Fruit fly (Drosophila melanogaster) whole organism, embryonic: ENCODE measurements around the gene CG42324.

Experiments
- Asciz ChIP-seq: fragments of 200-800 bp; sonication (Bioruptor generic); optimal IDR thresholded peaks from 2 replicates; lab custom pipeline; 2017; ENCODE audit warnings: missing biosample characterization, mild to moderate bottlenecking, missing genetic modification characterization, missing genetic modification reagents
- CG10267 ChIP-seq: fragments of 200-800 bp; sonication (Bioruptor generic); optimal IDR thresholded peaks from 2 replicates; lab custom pipeline; 2018; ENCODE audit warnings: missing biosample characterization, mild to moderate bottlenecking, missing genetic modification characterization, moderate library complexity
- CG10366 ChIP-seq: fragments of 200-800 bp; sonication (Bioruptor generic); IDR thresholded peaks from 2 replicates; pipeline ENCODE4 v1.3.6; 2022; ENCODE audit warnings: missing biosample characterization, missing genetic modification characterization
- CG10979 ChIP-seq: fragments of 200-800 bp; sonication (Bioruptor generic); optimal IDR thresholded peaks from 2 replicates; lab custom pipeline; 2018; ENCODE audit warnings: missing biosample characterization, mild to moderate bottlenecking, missing genetic modification characterization, moderate library complexity
- CG11093 ChIP-seq: fragments of 200-800 bp; sonication (Bioruptor generic); IDR thresholded peaks from 3 replicates; pipeline ENCODE4 v1.3.6; 2022; ENCODE audit warnings: missing biosample characterization, missing genetic modification characterization
- CG1529 ChIP-seq: fragments of 200-800 bp; sonication (Bioruptor generic); optimal IDR thresholded peaks from 3 replicates; lab custom pipeline; 2018; ENCODE audit warnings: missing biosample characterization, missing genetic modification characterization
- CG16813 ChIP-seq: fragments of 200-800 bp; sonication (Bioruptor generic); IDR thresholded peaks from 3 replicates; pipeline ENCODE4 v1.3.6; 2022; ENCODE audit warnings: missing biosample characterization, missing genetic modification characterization; ENCODE audit not compliant: partially characterized antibody
- CG2120 ChIP-seq: fragments of 200-800 bp; sonication (Bioruptor generic); optimal IDR thresholded peaks from 3 replicates; lab custom pipeline; 2016; ENCODE audit warnings: missing biosample characterization, missing genetic modification characterization
- CG31365 ChIP-seq: fragments of 200-800 bp; sonication (Bioruptor generic); optimal IDR thresholded peaks from 2 replicates; lab custom pipeline; 2018; ENCODE audit warnings: missing biosample characterization, mild to moderate bottlenecking, missing genetic modification characterization
- CG3163 ChIP-seq: fragments of 200-800 bp; sonication (Bioruptor generic); optimal IDR thresholded peaks from 3 replicates; lab custom pipeline; 2016; ENCODE audit warnings: missing biosample characterization, missing genetic modification characterization
- CG34422 ChIP-seq: fragments of 200-800 bp; sonication (Bioruptor generic); IDR thresholded peaks from 3 replicates; pipeline ENCODE4 v1.3.6; 2022; ENCODE audit warnings: missing biosample characterization, missing genetic modification characterization
- CG3995 ChIP-seq: fragments of 200-800 bp; sonication (Bioruptor generic); optimal IDR thresholded peaks from 3 replicates; lab custom pipeline; 2016; ENCODE audit warnings: missing biosample characterization, missing genetic modification characterization
- CG5180 ChIP-seq: fragments of 200-800 bp; sonication (Bioruptor generic); optimal IDR thresholded peaks from 3 replicates; lab custom pipeline; 2017; ENCODE audit warnings: missing biosample characterization, missing genetic modification characterization, mild to moderate bottlenecking, moderate library complexity, missing genetic modification reagents
- CG7372 ChIP-seq: fragments of 200-800 bp; sonication (Bioruptor generic); IDR thresholded peaks from 2 replicates; pipeline ENCODE4 v1.3.6; 2022; ENCODE audit warnings: missing biosample characterization, missing genetic modification characterization
- CG8290 ChIP-seq, 3 experiments: fragments of 200-800 bp; sonication (Bioruptor generic); optimal IDR thresholded peaks; 2 replicates each; lab custom pipeline; 2016 to 2019; ENCODE audit warnings: missing biosample characterization in 3 of 3, missing genetic modification characterization in 3 of 3, mild to moderate bottlenecking in 2 of 3, moderate library complexity in 1 of 3
- CG8388 ChIP-seq: fragments of 200-800 bp; sonication (Bioruptor generic); optimal IDR thresholded peaks from 2 replicates; lab custom pipeline; 2019; ENCODE audit warnings: missing biosample characterization, mild to moderate bottlenecking, missing genetic modification characterization, moderate library complexity
- Chrac-16 ChIP-seq: fragments of 200-800 bp; sonication (Bioruptor generic); optimal IDR thresholded peaks from 3 replicates; lab custom pipeline; 2016; ENCODE audit warnings: missing biosample characterization, missing genetic modification characterization
- CkIIα-i1 ChIP-seq: fragments of 200-800 bp; sonication (Bioruptor generic); IDR thresholded peaks from 2 replicates; pipeline ENCODE4 v1.3.6; 2022; ENCODE audit warnings: missing biosample characterization, missing genetic modification characterization
- CrebB ChIP-seq: fragments of 200-800 bp; sonication (Bioruptor generic); optimal IDR thresholded peaks from 3 replicates; lab custom pipeline; 2018; ENCODE audit warnings: missing biosample characterization, mild to moderate bottlenecking, missing genetic modification characterization
- Dp ChIP-seq: fragments of 200-800 bp; sonication (Bioruptor generic); optimal IDR thresholded peaks from 2 replicates; lab custom pipeline; 2018; ENCODE audit warnings: missing biosample characterization, mild to moderate bottlenecking, missing genetic modification characterization, moderate library complexity
- H2.0 ChIP-seq: fragments of 200-800 bp; sonication (Bioruptor generic); IDR thresholded peaks from 2 replicates; pipeline ENCODE4 v1.3.6; 2022; ENCODE audit warnings: missing biosample characterization, missing genetic modification characterization
- HLH3B ChIP-seq: fragments of 200-800 bp; sonication (Bioruptor generic); IDR thresholded peaks from 2 replicates; pipeline ENCODE4 v1.3.6; 2022; ENCODE audit warnings: missing biosample characterization, missing genetic modification characterization
- Oaz ChIP-seq: fragments of 200-800 bp; sonication (Bioruptor generic); IDR thresholded peaks from 2 replicates; pipeline ENCODE4 v1.3.6; 2022; ENCODE audit warnings: missing biosample characterization, missing genetic modification characterization
- Sry-β ChIP-seq: fragments of 200-800 bp; sonication (Bioruptor generic); optimal IDR thresholded peaks from 2 replicates; lab custom pipeline; 2018; ENCODE audit warnings: missing biosample characterization, mild to moderate bottlenecking, missing genetic modification characterization, moderate library complexity
- Taf1 ChIP-seq: fragments of 200-800 bp; sonication (Bioruptor generic); IDR thresholded peaks from 2 replicates; pipeline ENCODE4 v1.3.6; 2022; ENCODE audit warnings: missing biosample characterization, missing genetic modification characterization
- Xbp1 ChIP-seq: fragments of 200-800 bp; sonication (Bioruptor generic); optimal IDR thresholded peaks from 3 replicates; lab custom pipeline; 2016; ENCODE audit warnings: missing biosample characterization, mild to moderate bottlenecking, missing genetic modification characterization
- Xrp1 ChIP-seq: fragments of 200-800 bp; sonication (Bioruptor generic); IDR thresholded peaks from 2 replicates; pipeline ENCODE4 v1.3.6; 2022; ENCODE audit warnings: missing biosample characterization, missing genetic modification characterization
- ara ChIP-seq: fragments of 200-800 bp; sonication (Bioruptor generic); IDR thresholded peaks from 2 replicates; pipeline ENCODE4 v1.3.6; 2022; ENCODE audit warnings: missing biosample characterization, missing genetic modification characterization
- caup ChIP-seq: fragments of 200-800 bp; sonication (Bioruptor generic); optimal IDR thresholded peaks from 3 replicates; lab custom pipeline; 2017; ENCODE audit warnings: missing biosample characterization, mild to moderate bottlenecking, missing genetic modification characterization, moderate library complexity; ENCODE audit not compliant: severe bottlenecking
- cg ChIP-seq: fragments of 200-800 bp; sonication (Bioruptor generic); optimal IDR thresholded peaks from 3 replicates; lab custom pipeline; 2019; ENCODE audit warnings: missing biosample characterization, mild to moderate bottlenecking, missing genetic modification characterization, moderate library complexity
- chinmo ChIP-seq: fragments of 200-800 bp; sonication (Bioruptor generic); IDR thresholded peaks from 4 replicates; pipeline ENCODE4 v1.3.6; 2022; ENCODE audit warnings: missing biosample characterization, missing genetic modification characterization; ENCODE audit not compliant: partially characterized antibody
- croc ChIP-seq: fragments of 200-800 bp; sonication (Bioruptor generic); conservative IDR thresholded peaks from 3 replicates; pipeline ENCODE4 v1.3.6; 2022; ENCODE audit warnings: missing biosample characterization, missing genetic modification characterization
- en ChIP-seq: fragments of 200-800 bp; sonication (Bioruptor generic); optimal IDR thresholded peaks from 2 replicates; lab custom pipeline; 2016; ENCODE audit warnings: missing biosample characterization, missing genetic modification characterization
- gem ChIP-seq: fragments of 200-800 bp; sonication (Bioruptor generic); optimal IDR thresholded peaks from 2 replicates; lab custom pipeline; 2019; ENCODE audit warnings: missing biosample characterization, mild to moderate bottlenecking, missing genetic modification characterization, moderate library complexity
- hbn ChIP-seq: fragments of 200-800 bp; sonication (Bioruptor generic); IDR thresholded peaks from 2 replicates; pipeline ENCODE4 v1.3.6; 2022; ENCODE audit warnings: missing biosample characterization, missing genetic modification characterization; ENCODE audit not compliant: partially characterized antibody
- her ChIP-seq: fragments of 200-800 bp; sonication (Bioruptor generic); optimal IDR thresholded peaks from 2 replicates; lab custom pipeline; 2016; ENCODE audit warnings: missing biosample characterization, missing genetic modification characterization
- jing ChIP-seq: fragments of 200-800 bp; sonication (Bioruptor generic); optimal IDR thresholded peaks from 2 replicates; lab custom pipeline; 2018; ENCODE audit warnings: missing biosample characterization, mild to moderate bottlenecking, missing genetic modification characterization
- kay ChIP-seq: fragments of 200-800 bp; sonication (Bioruptor generic); optimal IDR thresholded peaks from 2 replicates; lab custom pipeline; 2016; ENCODE audit warnings: missing biosample characterization, missing genetic modification characterization
- ken ChIP-seq: fragments of 200-800 bp; sonication (Bioruptor generic); IDR thresholded peaks from 3 replicates; pipeline ENCODE4 v1.3.6; 2022; ENCODE audit warnings: missing biosample characterization, missing genetic modification characterization
- nau ChIP-seq: fragments of 200-800 bp; sonication (Bioruptor generic); optimal IDR thresholded peaks from 3 replicates; lab custom pipeline; 2017; ENCODE audit warnings: missing biosample characterization, mild to moderate bottlenecking, missing genetic modification characterization, missing genetic modification reagents
- nmo ChIP-seq: fragments of 200-800 bp; sonication (Bioruptor generic); optimal IDR thresholded peaks from 2 replicates; lab custom pipeline; 2018; ENCODE audit warnings: missing biosample characterization, mild to moderate bottlenecking, missing genetic modification characterization, moderate library complexity
- phol ChIP-seq: fragments of 200-800 bp; sonication (Bioruptor generic); optimal IDR thresholded peaks from 3 replicates; lab custom pipeline; 2018; ENCODE audit warnings: missing biosample characterization, mild to moderate bottlenecking, missing genetic modification characterization, moderate library complexity
- prd ChIP-seq, 3 experiments: fragments of >200 bp in 2 of 3; fragments of 200-800 bp in 1 of 3; sonication (Bioruptor generic) in 1 of 3; optimal IDR thresholded peaks in 2 of 3; IDR thresholded peaks in 1 of 3; 2 replicates in 2 of 3; 3 replicates in 1 of 3; pipeline versions ENCODE4 v1.3.6 to Lab custom; 2017 to 2022; ENCODE audit warnings: missing biosample characterization in 1 of 3, missing genetic modification characterization in 1 of 3
- psq ChIP-seq: fragments of 200-800 bp; sonication (Bioruptor generic); optimal IDR thresholded peaks from 2 replicates; lab custom pipeline; 2017; ENCODE audit warnings: missing biosample characterization, missing genetic modification characterization
- sc ChIP-seq, 3 experiments: fragments of >200 bp in 2 of 3; fragments of 200-800 bp in 1 of 3; sonication (Bioruptor generic) in 1 of 3; optimal IDR thresholded peaks; 2 replicates in 2 of 3; 3 replicates in 1 of 3; lab custom pipeline; 2017; ENCODE audit warnings: mild to moderate bottlenecking in 1 of 3, missing biosample characterization in 1 of 3, missing genetic modification characterization in 1 of 3, missing genetic modification reagents in 1 of 3
- sqz ChIP-seq: fragments of 200-800 bp; sonication (Bioruptor generic); optimal IDR thresholded peaks from 3 replicates; lab custom pipeline; 2018; ENCODE audit warnings: missing biosample characterization, mild to moderate bottlenecking, missing genetic modification characterization
- vfl ChIP-seq: fragments of 200-800 bp; sonication (Bioruptor generic); optimal IDR thresholded peaks from 2 replicates; lab custom pipeline; 2016; ENCODE audit warnings: missing biosample characterization, missing genetic modification characterization

Gene CG42324

dm6 chr3L:3542498-3543322 is 70.5 kb downstream of the CG42324 start (continued):
- no peak for TF ChIP-seq CG5180 (GFP tag; lab: Kevin White, UChicago)
- no peak for TF ChIP-seq sqz
- TF ChIP-seq CG10366 (GFP tag; lab: Robert Waterston, UW), result peak; percentile 25; the same call in 1 of the 2 replicates
- TF ChIP-seq sc (optimal IDR thresholded peaks at IDR 0.05; lab: Kevin White, UChicago), result no peak
- peak; percentile 14 for TF ChIP-seq sc (GFP tag; optimal IDR thresholded peaks at IDR 0.05; lab: Kevin White, UChicago)
- no peak for TF ChIP-seq psq (GFP tag; lab: Kevin White, UChicago)
- peak; percentile 77 for TF ChIP-seq gem (tag; lab: Kevin White, UChicago)
- TF ChIP-seq CG8290 (GFP tag; optimal IDR thresholded peaks at IDR 0.05; lab: Kevin White, UChicago), result no peak
- TF ChIP-seq CG8290 (tag; optimal IDR thresholded peaks at IDR 0.05; lab: Kevin White, UChicago), result peak in 1 of 2 experiments; percentile 24
- no peak for TF ChIP-seq Dp (GFP tag; lab: Kevin White, UChicago)
- no peak for TF ChIP-seq vfl (GFP tag; lab: Kevin White, UChicago)
- no peak for TF ChIP-seq ken (GFP tag; lab: Robert Waterston, UW)
- TF ChIP-seq nau (GFP tag; lab: Kevin White, UChicago), result peak; percentile 18
- TF ChIP-seq jing (GFP tag; lab: Kevin White, UChicago), result no peak
- peak; percentile 57 for TF ChIP-seq CG1529
- no peak for TF ChIP-seq en (GFP tag; lab: Kevin White, UChicago)
- TF ChIP-seq Chrac-16 (GFP tag; lab: Kevin White, UChicago), result peak; percentile 25
- TF ChIP-seq CG10267 (tag; lab: Kevin White, UChicago), result peak; percentile 0
- TF ChIP-seq CG31365 (tag; lab: Kevin White, UChicago), result no peak
- TF ChIP-seq chinmo (GFP tag; lab: Robert Waterston, UW), result peak; percentile 77; the same call in 2 of the 4 replicates
- TF ChIP-seq CG3995 (GFP tag; lab: Kevin White, UChicago), result no peak
- TF ChIP-seq Sry-β (GFP tag; lab: Kevin White, UChicago), result peak; percentile 26
- TF ChIP-seq caup, result no peak
- TF ChIP-seq HLH3B (GFP tag; lab: Robert Waterston, UW), result no peak
- no peak for TF ChIP-seq CG3163
- TF ChIP-seq CG34422 (GFP tag; lab: Robert Waterston, UW), result no peak
- TF ChIP-seq hbn (GFP tag; lab: Robert Waterston, UW), result peak; percentile 43
- no peak for TF ChIP-seq CG16813 (GFP tag; lab: Robert Waterston, UW)
- peak; percentile 44 for TF ChIP-seq CG10979
- TF ChIP-seq kay (GFP tag; lab: Kevin White, UChicago), result peak; percentile 93
- no peak for TF ChIP-seq CkIIα-i1
- TF ChIP-seq her, result no peak
- 0 out of 3 replicates have a peak, but pooled peaks have one; percentile 17 for TF ChIP-seq CG11093
- no peak for TF ChIP-seq Asciz (GFP tag; lab: Kevin White, UChicago)
- TF ChIP-seq ara, result peak; percentile 45
- 0 out of 3 replicates have a peak, but pooled peaks have one; percentile 19 for TF ChIP-seq croc
- TF ChIP-seq Oaz (GFP tag; lab: Robert Waterston, UW), result no peak
- TF ChIP-seq CG2120 (GFP tag; lab: Kevin White, UChicago), result peak; percentile 54
- TF ChIP-seq CG8388 (GFP tag; lab: Kevin White, UChicago), result peak; percentile 6
- TF ChIP-seq Taf1 (GFP tag; lab: Robert Waterston, UW), result no peak
- TF ChIP-seq cg (GFP tag; lab: Kevin White, UChicago), result no peak
- no peak for TF ChIP-seq prd (optimal IDR thresholded peaks at IDR 0.05; lab: Kevin White, UChicago)
- peak; percentile 43; the same call in 1 of the 3 replicates for TF ChIP-seq prd (GFP tag; IDR thresholded peaks at IDR 0.05; lab: Robert Waterston, UW)
- TF ChIP-seq CG7372, result no peak
- TF ChIP-seq nmo (GFP tag; lab: Kevin White, UChicago), result peak; percentile 47
- TF ChIP-seq Xrp1, result peak; percentile 40; the same call in 1 of the 2 replicates
- peak; percentile 49 for TF ChIP-seq Xbp1 (GFP tag; lab: Kevin White, UChicago)
- TF ChIP-seq phol (tag; lab: Kevin White, UChicago), result peak; percentile 51
- TF ChIP-seq CrebB, result no peak
- TF ChIP-seq H2.0 (GFP tag; lab: Robert Waterston, UW), result no peak
